Fruit fly (Drosophila melanogaster) whole organism, embryonic: Measurements from ENCODE around the gene UQCR-6.4L.

ENCODE experiments used
- Atf6 ChIP-seq: fragments of 200-800 bp; sonication (Bioruptor generic); IDR thresholded peaks from 2 replicates; pipeline ENCODE4 v1.3.6; 2022; ENCODE audit warnings: missing biosample characterization, missing genetic modification characterization
- CG16815 ChIP-seq: fragments of 200-800 bp; sonication (Bioruptor generic); optimal IDR thresholded peaks from 3 replicates; lab custom pipeline; 2017; ENCODE audit warnings: missing biosample characterization, mild to moderate bottlenecking, missing genetic modification characterization
- CG31388 ChIP-seq: fragments of 200-800 bp; sonication (Bioruptor generic); optimal IDR thresholded peaks from 2 replicates; lab custom pipeline; 2016; ENCODE audit warnings: missing biosample characterization, missing genetic modification characterization
- Dll ChIP-seq: fragments of 200-800 bp; sonication (Bioruptor generic); IDR thresholded peaks from 4 replicates; pipeline ENCODE4 v1.3.6; 2022; ENCODE audit warnings: missing biosample characterization, missing genetic modification characterization; ENCODE audit not compliant: partially characterized antibody
- NC2β ChIP-seq: fragments of 200-800 bp; sonication (Bioruptor generic); optimal IDR thresholded peaks from 2 replicates; lab custom pipeline; 2016; ENCODE audit warnings: missing biosample characterization, missing genetic modification characterization
- emc ChIP-seq: fragments of 200-800 bp; sonication (Bioruptor generic); optimal IDR thresholded peaks from 2 replicates; lab custom pipeline; 2016; ENCODE audit warnings: missing biosample characterization, missing genetic modification characterization
- repo ChIP-seq: fragments of 200-800 bp; sonication (Bioruptor generic); optimal IDR thresholded peaks from 2 replicates; lab custom pipeline; 2016; ENCODE audit warnings: missing biosample characterization, missing genetic modification characterization
- ro ChIP-seq: fragments of 200-800 bp; sonication (Bioruptor generic); IDR thresholded peaks from 2 replicates; pipeline ENCODE4 v1.3.6; 2022; ENCODE audit warnings: missing biosample characterization, missing genetic modification characterization
- schlank ChIP-seq: fragments of 200-800 bp; sonication (Bioruptor generic); optimal IDR thresholded peaks from 2 replicates; lab custom pipeline; 2018; ENCODE audit warnings: missing biosample characterization, mild to moderate bottlenecking, missing genetic modification characterization
- sug ChIP-seq: fragments of 200-800 bp; optimal IDR thresholded peaks from 2 replicates; lab custom pipeline; 2019; ENCODE audit warnings: missing biosample characterization, mild to moderate bottlenecking, missing genetic modification characterization, moderate library complexity
- zfh2 ChIP-seq: fragments of 200-800 bp; sonication (Bioruptor generic); optimal IDR thresholded peaks from 2 replicates; lab custom pipeline; 2016; ENCODE audit warnings: missing biosample characterization, missing genetic modification characterization

DNA sequence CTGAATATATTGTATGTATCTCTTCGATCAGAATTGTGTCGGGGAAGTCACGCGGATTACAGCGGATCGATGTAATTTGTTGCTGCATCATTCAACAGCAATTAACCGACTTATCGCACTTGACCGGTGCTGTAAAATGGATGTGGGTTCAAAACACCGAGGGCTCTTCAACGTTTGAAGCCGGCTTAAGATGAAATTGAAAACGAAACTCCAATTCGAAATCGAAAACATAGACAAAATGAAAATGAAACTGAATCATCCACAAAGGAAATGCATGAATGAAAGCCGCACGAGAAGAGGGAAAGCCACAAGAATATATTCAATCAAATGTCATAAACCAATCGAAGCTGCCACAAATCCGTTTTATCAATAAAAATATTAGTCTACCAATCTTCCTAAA, 20.4 kb upstream of the UQCR-6.4L start:
- no peak for TF ChIP-seq NC2β
- TF ChIP-seq ro: no peak
- TF ChIP-seq CG31388 (GFP tag; lab: Kevin White, UChicago): no peak
- TF ChIP-seq emc (GFP tag; lab: Kevin White, UChicago): no peak
- TF ChIP-seq repo (GFP tag; lab: Kevin White, UChicago): no peak
- no peak for TF ChIP-seq CG16815 (GFP tag; lab: Kevin White, UChicago)
- no peak for TF ChIP-seq zfh2
- TF ChIP-seq Atf6 (GFP tag; lab: Robert Waterston, UW): no peak
- no peak for TF ChIP-seq sug (tag; lab: Kevin White, UChicago)
- TF ChIP-seq Dll (GFP tag; lab: Robert Waterston, UW): no peak
- TF ChIP-seq schlank (tag; lab: Kevin White, UChicago): no peak
